Worm (Caenorhabditis elegans) whole organism, young adult: Measurements from ENCODE around the gene mip-1.

ENCODE experiments used
- C17E4.6 ChIP-seq: fragments of 200-800 bp; sonication (Bioruptor generic); IDR thresholded peaks from 2 replicates; pipeline ENCODE4 v1.3.6; 2022; ENCODE audit warnings: missing genetic modification reagents, missing genetic modification characterization, missing compliant biosample characterization
- F10E7.11 ChIP-seq: sonication (generic microtip); optimal IDR thresholded peaks from 2 replicates; lab custom pipeline; 2017; ENCODE audit warnings: mild to moderate bottlenecking, missing genetic modification characterization, moderate library complexity, missing compliant biosample characterization
- F23B12.7 ChIP-seq: sonication (generic microtip); optimal IDR thresholded peaks from 2 replicates; lab custom pipeline; 2017; ENCODE audit warnings: missing genetic modification characterization, mild to moderate bottlenecking, missing compliant biosample characterization, antibody characterized with exemption, moderate library complexity; ENCODE audit not compliant: insufficient read depth
- F52B5.7 ChIP-seq: sonication (generic microtip); optimal IDR thresholded peaks from 2 replicates; lab custom pipeline; 2016; ENCODE audit warnings: mild to moderate bottlenecking, missing genetic modification characterization, missing compliant biosample characterization
- Y53F4B.3 ChIP-seq: fragments of 200-800 bp; sonication (Bioruptor generic); IDR thresholded peaks from 2 replicates; pipeline ENCODE4 v1.3.6; 2022; ENCODE audit warnings: missing genetic modification reagents, missing genetic modification characterization, missing compliant biosample characterization
- Y67H2A.10 ChIP-seq: fragments of 200-800 bp; sonication (Bioruptor generic); conservative IDR thresholded peaks from 2 replicates; pipeline ENCODE4 v1.3.6; 2022; ENCODE audit warnings: missing genetic modification reagents, missing genetic modification characterization, missing compliant biosample characterization
- Y95B8A.8 ChIP-seq: fragments of 200-800 bp; sonication (Bioruptor generic); IDR thresholded peaks from 2 replicates; pipeline ENCODE4 v1.3.6; 2022; ENCODE audit warnings: missing genetic modification reagents, missing genetic modification characterization, missing compliant biosample characterization
- ama-1 ChIP-seq, 3 experiments: fragments of 150-350 bp in 1 of 3; sonication (generic microtip) in 2 of 3; optimal IDR thresholded peaks; 2 replicates each; lab custom pipeline; 2014 to 2018; ENCODE audit warnings: missing biosample characterization in 2 of 3, missing genetic modification characterization in 2 of 3, missing genetic modification reagents in 2 of 3
- aptf-2 ChIP-seq: fragments of 200-800 bp; sonication (Bioruptor generic); conservative IDR thresholded peaks from 2 replicates; pipeline ENCODE4 v1.3.6; 2022; ENCODE audit warnings: missing genetic modification reagents, missing genetic modification characterization, missing compliant biosample characterization
- athp-1 ChIP-seq: sonication (generic microtip); optimal IDR thresholded peaks from 2 replicates; lab custom pipeline; 2017; ENCODE audit warnings: mild to moderate bottlenecking, missing genetic modification characterization, missing compliant biosample characterization
- attf-3 ChIP-seq: fragments of 200-800 bp; sonication (Bioruptor generic); conservative IDR thresholded peaks from 2 replicates; pipeline ENCODE4 v1.3.6; 2022; ENCODE audit warnings: missing genetic modification reagents, missing genetic modification characterization, missing compliant biosample characterization
- bed-2 ChIP-seq: fragments of 200-800 bp; sonication (Bioruptor generic); IDR thresholded peaks from 2 replicates; pipeline ENCODE4 v1.3.6; 2022; ENCODE audit warnings: missing genetic modification reagents, missing genetic modification characterization, missing compliant biosample characterization
- ccch-3 ChIP-seq: fragments of 200-800 bp; sonication (Bioruptor generic); optimal IDR thresholded peaks from 2 replicates; lab custom pipeline; 2018; ENCODE audit warnings: mild to moderate bottlenecking, missing genetic modification characterization, missing compliant biosample characterization
- ceh-100 ChIP-seq: fragments of 200-800 bp; sonication (Bioruptor generic); IDR thresholded peaks from 2 replicates; pipeline ENCODE4 v1.3.6; 2022; ENCODE audit warnings: missing genetic modification reagents, missing genetic modification characterization, missing compliant biosample characterization
- ceh-58 ChIP-seq: fragments of 200-800 bp; sonication (Bioruptor generic); IDR thresholded peaks from 2 replicates; pipeline ENCODE4 v1.3.6; 2022; ENCODE audit warnings: missing genetic modification characterization, missing compliant biosample characterization
- dox-1 ChIP-seq: fragments of 200-800 bp; sonication (Bioruptor generic); IDR thresholded peaks from 2 replicates; pipeline ENCODE4 v1.3.6; 2022; ENCODE audit warnings: missing genetic modification reagents, missing genetic modification characterization, missing compliant biosample characterization
- dpff-1 ChIP-seq: sonication (generic microtip); optimal IDR thresholded peaks from 2 replicates; lab custom pipeline; 2017; ENCODE audit warnings: mild to moderate bottlenecking, missing genetic modification characterization, missing compliant biosample characterization
- egrh-3 ChIP-seq: fragments of 200-800 bp; sonication (Bioruptor generic); IDR thresholded peaks from 2 replicates; pipeline ENCODE4 v1.3.6; 2022; ENCODE audit warnings: missing genetic modification reagents, missing genetic modification characterization, missing compliant biosample characterization
- fkh-3 ChIP-seq: sonication (generic microtip); optimal IDR thresholded peaks from 2 replicates; lab custom pipeline; 2016; ENCODE audit warnings: mild to moderate bottlenecking, missing genetic modification characterization, missing compliant biosample characterization
- gei-17 ChIP-seq: fragments of 200-800 bp; sonication (Bioruptor generic); optimal IDR thresholded peaks from 2 replicates; lab custom pipeline; 2018; ENCODE audit warnings: mild to moderate bottlenecking, missing genetic modification characterization, missing compliant biosample characterization
- hmg-20 ChIP-seq: fragments of 200-800 bp; sonication (Bioruptor generic); IDR thresholded peaks from 2 replicates; pipeline ENCODE4 v1.3.6; 2022; ENCODE audit warnings: missing genetic modification reagents, missing genetic modification characterization, missing compliant biosample characterization
- hsf-1 ChIP-seq: fragments of 200-800 bp; sonication (Bioruptor generic); IDR thresholded peaks from 2 replicates; pipeline ENCODE4 v1.3.6; 2022; ENCODE audit warnings: missing genetic modification reagents, missing genetic modification characterization, missing compliant biosample characterization
- lag-1 ChIP-seq: fragments of 200-800 bp; sonication (Bioruptor generic); IDR thresholded peaks from 2 replicates; pipeline ENCODE4 v1.3.6; 2022; ENCODE audit warnings: missing genetic modification reagents, missing genetic modification characterization, missing compliant biosample characterization
- let-526 ChIP-seq: fragments of 200-800 bp; sonication (Bioruptor generic); IDR thresholded peaks from 2 replicates; pipeline ENCODE4 v1.3.6; 2022; ENCODE audit warnings: missing genetic modification reagents, missing genetic modification characterization, missing compliant biosample characterization
- let-607 ChIP-seq, 2 experiments: fragments of 200-800 bp in 1 of 2; sonication (Bioruptor generic) in 1 of 2; sonication (generic microtip) in 1 of 2; optimal IDR thresholded peaks; 2 replicates each; lab custom pipeline; 2016 to 2018; ENCODE audit warnings: mild to moderate bottlenecking in 2 of 2, missing compliant biosample characterization in 2 of 2, missing genetic modification characterization in 2 of 2, moderate library complexity in 2 of 2, missing genotype in 1 of 2
- lin-26 ChIP-seq: fragments of 200-800 bp; sonication (Bioruptor generic); IDR thresholded peaks from 2 replicates; pipeline ENCODE4 v1.3.6; 2022; ENCODE audit warnings: missing genetic modification reagents, missing genetic modification characterization, missing compliant biosample characterization
- lin-40 ChIP-seq: sonication (generic microtip); optimal IDR thresholded peaks from 2 replicates; lab custom pipeline; 2016; ENCODE audit warnings: missing genetic modification characterization, mild to moderate bottlenecking, missing compliant biosample characterization, missing genotype, missing genetic modification reagents
- lsl-1 ChIP-seq: fragments of 200-800 bp; sonication (Bioruptor generic); optimal IDR thresholded peaks from 2 replicates; lab custom pipeline; 2018; ENCODE audit warnings: mild to moderate bottlenecking, missing genetic modification characterization, moderate library complexity, missing compliant biosample characterization
- lsy-27 ChIP-seq: sonication (generic microtip); optimal IDR thresholded peaks from 2 replicates; lab custom pipeline; 2017; ENCODE audit warnings: missing genetic modification characterization, mild to moderate bottlenecking, missing compliant biosample characterization, antibody characterized with exemption, missing genotype, borderline replicate concordance; ENCODE audit not compliant: insufficient read depth
- madf-8 ChIP-seq: fragments of 200-800 bp; sonication (Bioruptor generic); conservative IDR thresholded peaks from 2 replicates; pipeline ENCODE4 v1.3.6; 2022; ENCODE audit warnings: missing genetic modification reagents, missing genetic modification characterization, missing compliant biosample characterization
- mel-28 ChIP-seq: sonication (generic microtip); optimal IDR thresholded peaks from 2 replicates; lab custom pipeline; 2016; ENCODE audit warnings: borderline replicate concordance, mild to moderate bottlenecking, missing genetic modification characterization, missing compliant biosample characterization
- nhr-90 ChIP-seq: sonication (generic microtip); optimal IDR thresholded peaks from 2 replicates; lab custom pipeline; 2016; ENCODE audit warnings: missing genotype, mild to moderate bottlenecking, missing genetic modification characterization, missing compliant biosample characterization
- rcor-1 ChIP-seq: fragments of 200-800 bp; sonication (Bioruptor generic); IDR thresholded peaks from 2 replicates; pipeline ENCODE4 v1.3.6; 2022; ENCODE audit warnings: missing genetic modification reagents, missing genetic modification characterization, missing compliant biosample characterization
- sdz-38 ChIP-seq: sonication (generic microtip); optimal IDR thresholded peaks from 2 replicates; lab custom pipeline; 2016; ENCODE audit warnings: missing genotype, missing genetic modification characterization, missing compliant biosample characterization
- tbx-9 ChIP-seq: sonication (generic microtip); optimal IDR thresholded peaks from 2 replicates; lab custom pipeline; 2016; ENCODE audit warnings: borderline replicate concordance, missing genetic modification characterization, inconsistent platforms, missing compliant biosample characterization
- zfh-2 ChIP-seq: fragments of 200-800 bp; sonication (Bioruptor generic); conservative IDR thresholded peaks from 2 replicates; pipeline ENCODE4 v1.3.6; 2022; ENCODE audit warnings: missing genetic modification reagents, missing genetic modification characterization, missing compliant biosample characterization
- ztf-25 ChIP-seq: fragments of 200-800 bp; sonication (Bioruptor generic); IDR thresholded peaks from 2 replicates; pipeline ENCODE4 v1.3.6; 2022; ENCODE audit warnings: missing genetic modification reagents, missing genetic modification characterization, missing compliant biosample characterization

The mip-1 gene

ce11 chrIII:4756983-4757382 is 35.9 kb upstream of the mip-1 start, which contains the start of gene fbxl-2 (continued):
- TF ChIP-seq C17E4.6 (GFP tag; lab: Robert Waterston, UW): peak; percentile 90
- TF ChIP-seq attf-3: peak; percentile 80
- TF ChIP-seq ceh-58: no peak
- TF ChIP-seq F52B5.7 (tag; lab: Kevin White, UChicago): peak; percentile 59
- TF ChIP-seq tbx-9 (tag; lab: Kevin White, UChicago): no peak
- no peak for TF ChIP-seq ama-1 (optimal IDR thresholded peaks at IDR 0.05; lab: Kevin White, UChicago)
- TF ChIP-seq ama-1 (GFP tag; optimal IDR thresholded peaks at IDR 0.05; lab: Kevin White, UChicago): peak in 1 of 2 experiments; percentile 54
- peak; percentile 83 for TF ChIP-seq ceh-100 (GFP tag; lab: Robert Waterston, UW)
- peak; percentile 22 for TF ChIP-seq ccch-3 (GFP tag; lab: Kevin White, UChicago)
- TF ChIP-seq Y53F4B.3 (GFP tag; lab: Robert Waterston, UW): no peak
- TF ChIP-seq lin-26 (GFP tag; lab: Robert Waterston, UW): peak; percentile 78
- peak; percentile 54 to 83 for TF ChIP-seq let-607 (tag; optimal IDR thresholded peaks at IDR 0.05; lab: Kevin White, UChicago)
- TF ChIP-seq sdz-38 (tag; lab: Kevin White, UChicago): no peak
- peak; percentile 78 for TF ChIP-seq gei-17 (GFP tag; lab: Kevin White, UChicago)
- no peak for TF ChIP-seq dpff-1 (tag; lab: Kevin White, UChicago)
- peak; percentile 84 for TF ChIP-seq madf-8 (GFP tag; lab: Robert Waterston, UW)
- TF ChIP-seq athp-1 (tag; lab: Kevin White, UChicago): peak; percentile 79
- TF ChIP-seq F23B12.7 (tag; lab: Kevin White, UChicago): peak; percentile 83
- peak; percentile 90 for TF ChIP-seq hmg-20 (GFP tag; lab: Robert Waterston, UW)
- no peak for TF ChIP-seq lsy-27
- TF ChIP-seq rcor-1 (GFP tag; lab: Robert Waterston, UW): peak; percentile 92
- TF ChIP-seq F10E7.11: peak; percentile 34
- no peak for TF ChIP-seq lin-40 (tag; lab: Kevin White, UChicago)
- TF ChIP-seq nhr-90 (tag; lab: Kevin White, UChicago): peak; percentile 60
- TF ChIP-seq fkh-3 (tag; lab: Kevin White, UChicago): peak; percentile 10
- TF ChIP-seq hsf-1 (GFP tag; lab: Robert Waterston, UW): peak; percentile 85
- TF ChIP-seq aptf-2 (GFP tag; lab: Robert Waterston, UW): no peak
- peak; percentile 82 for TF ChIP-seq bed-2 (GFP tag; lab: Robert Waterston, UW)
- TF ChIP-seq lsl-1 (GFP tag; lab: Kevin White, UChicago): peak; percentile 85
- no peak for TF ChIP-seq lag-1
- peak; percentile 97 for TF ChIP-seq dox-1 (GFP tag; lab: Robert Waterston, UW)
- peak; percentile 85 for TF ChIP-seq let-526 (GFP tag; lab: Robert Waterston, UW)
- TF ChIP-seq Y95B8A.8: peak; percentile 84
- TF ChIP-seq mel-28 (tag; lab: Kevin White, UChicago): no peak
- no peak for TF ChIP-seq ztf-25 (GFP tag; lab: Robert Waterston, UW)

- TF ChIP-seq egrh-3 (GFP tag; lab: Robert Waterston, UW): peak; percentile 41; the same call in 1 of the 2 replicates
- TF ChIP-seq zfh-2 (GFP tag; lab: Robert Waterston, UW): peak; percentile 81
- no peak for TF ChIP-seq Y67H2A.10 (GFP tag; lab: Robert Waterston, UW)
- TF ChIP-seq, all 124 proteins: peak for 2
Observed at ce11 chrIII:4762846-4763245, 30.0 kb upstream of the mip-1 start.
